Fruit fly (Drosophila melanogaster) whole organism, pupa: ENCODE results near the gene nolo.
A peak's percentile ranks its signal among the peaks of the same experiment; 100 is the strongest.

Source experiments
- CG10348 ChIP-seq: fragments of 200-800 bp; sonication (Bioruptor generic); IDR thresholded peaks from 2 replicates; pipeline ENCODE4 v1.3.6; 2022; ENCODE audit warnings: missing biosample characterization, missing genetic modification characterization
- CG12605 ChIP-seq: fragments of 200-800 bp; sonication (Bioruptor generic); IDR thresholded peaks from 2 replicates; pipeline ENCODE4 v1.3.6; 2022; ENCODE audit warnings: missing biosample characterization, missing genetic modification characterization
- CG13204 ChIP-seq: fragments of 200-800 bp; sonication (Bioruptor generic); optimal IDR thresholded peaks from 2 replicates; lab custom pipeline; 2018; ENCODE audit warnings: missing biosample characterization, mild to moderate bottlenecking, missing genetic modification characterization, moderate library complexity
- CG14655 ChIP-seq: fragments of 200-800 bp; sonication (Bioruptor generic); optimal IDR thresholded peaks from 3 replicates; lab custom pipeline; 2017; ENCODE audit warnings: mild to moderate bottlenecking, missing biosample characterization, missing genetic modification reagents, missing genetic modification characterization
- CG15710 ChIP-seq: fragments of 200-800 bp; sonication (Bioruptor generic); optimal IDR thresholded peaks from 2 replicates; lab custom pipeline; 2018; ENCODE audit warnings: missing biosample characterization, mild to moderate bottlenecking, missing genetic modification characterization, moderate library complexity
- CG17806 ChIP-seq: fragments of 200-800 bp; sonication (Bioruptor generic); optimal IDR thresholded peaks from 2 replicates; lab custom pipeline; 2018; ENCODE audit warnings: missing biosample characterization, mild to moderate bottlenecking, missing genetic modification characterization, moderate library complexity
- CG32121 ChIP-seq: fragments of 200-800 bp; sonication (Bioruptor generic); IDR thresholded peaks from 2 replicates; pipeline ENCODE4 v1.3.6; 2022; ENCODE audit warnings: missing biosample characterization, missing genetic modification characterization
- CG34367 ChIP-seq: fragments of 200-800 bp; sonication (Bioruptor generic); optimal IDR thresholded peaks from 2 replicates; lab custom pipeline; 2018; ENCODE audit warnings: missing biosample characterization, mild to moderate bottlenecking, missing genetic modification characterization
- CG4496 ChIP-seq: fragments of 200-800 bp; sonication (Bioruptor generic); IDR thresholded peaks from 3 replicates; pipeline ENCODE4 v1.3.6; 2022; ENCODE audit warnings: missing biosample characterization, missing genetic modification characterization
- CG8159 ChIP-seq: fragments of 200-800 bp; sonication (Bioruptor generic); optimal IDR thresholded peaks from 3 replicates; lab custom pipeline; 2018; ENCODE audit warnings: missing biosample characterization, mild to moderate bottlenecking, missing genetic modification characterization, moderate library complexity
- CG8301 ChIP-seq: fragments of 200-800 bp; sonication (Bioruptor generic); optimal IDR thresholded peaks from 2 replicates; lab custom pipeline; 2018; ENCODE audit warnings: missing biosample characterization, mild to moderate bottlenecking, missing genetic modification characterization
- CG9948 ChIP-seq: fragments of 200-800 bp; sonication (Bioruptor generic); optimal IDR thresholded peaks from 2 replicates; lab custom pipeline; 2018; ENCODE audit warnings: missing biosample characterization, mild to moderate bottlenecking, missing genetic modification characterization, moderate library complexity
- D1 ChIP-seq: fragments of 200-800 bp; sonication (Bioruptor generic); optimal IDR thresholded peaks from 2 replicates; lab custom pipeline; 2018; ENCODE audit warnings: missing biosample characterization, mild to moderate bottlenecking, missing genetic modification characterization, moderate library complexity
- EcR ChIP-seq: fragments of 200-800 bp; sonication (Bioruptor generic); optimal IDR thresholded peaks from 3 replicates; lab custom pipeline; 2019; ENCODE audit warnings: missing biosample characterization, missing genetic modification characterization, mild to moderate bottlenecking, moderate library complexity, missing genetic modification reagents
- Ets98B ChIP-seq: fragments of 200-800 bp; sonication (Bioruptor generic); IDR thresholded peaks from 2 replicates; pipeline ENCODE4 v1.3.6; 2022; ENCODE audit warnings: missing biosample characterization, missing genetic modification characterization
- Pif1A ChIP-seq: fragments of 200-800 bp; sonication (Bioruptor generic); optimal IDR thresholded peaks from 3 replicates; lab custom pipeline; 2016; ENCODE audit warnings: missing biosample characterization, missing genetic modification characterization
- Pif1B ChIP-seq: fragments of 200-800 bp; sonication (Bioruptor generic); optimal IDR thresholded peaks from 3 replicates; lab custom pipeline; 2016; ENCODE audit warnings: missing biosample characterization, missing genetic modification characterization
- Snoo ChIP-seq: fragments of 200-800 bp; sonication (Bioruptor generic); optimal IDR thresholded peaks from 3 replicates; lab custom pipeline; 2017; ENCODE audit warnings: missing biosample characterization, mild to moderate bottlenecking, missing genetic modification characterization, inconsistent platforms
- fd96Ca ChIP-seq: fragments of 200-800 bp; sonication (Bioruptor generic); IDR thresholded peaks from 3 replicates; pipeline ENCODE4 v1.3.6; 2022; ENCODE audit warnings: missing biosample characterization, missing genetic modification characterization
- gl ChIP-seq: fragments of 200-800 bp; sonication (Bioruptor generic); optimal IDR thresholded peaks from 2 replicates; lab custom pipeline; 2018; ENCODE audit warnings: missing biosample characterization, mild to moderate bottlenecking, missing genetic modification characterization
- rn ChIP-seq: fragments of 200-800 bp; sonication (Bioruptor generic); IDR thresholded peaks from 2 replicates; pipeline ENCODE4 v1.3.6; 2022; ENCODE audit warnings: missing biosample characterization, missing genetic modification characterization

Gene nolo

DNA sequence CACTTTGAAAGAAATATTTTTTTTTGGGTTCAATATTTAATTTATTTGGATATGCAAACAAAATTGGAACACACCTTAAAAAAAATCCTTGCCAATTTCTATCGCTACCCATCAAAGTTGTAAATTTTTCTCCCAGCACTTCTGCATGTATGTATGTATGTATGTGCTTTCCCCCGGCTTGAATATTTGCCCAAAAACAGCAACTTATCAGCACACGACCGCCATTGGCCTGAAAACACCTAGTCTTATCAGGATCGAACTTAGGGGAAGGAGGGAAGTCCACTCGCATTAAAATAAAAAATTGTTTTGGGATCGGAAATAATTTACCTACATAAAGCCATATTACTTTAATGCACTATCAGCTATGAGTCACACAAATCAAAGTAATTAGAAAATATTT lies 70.1 kb downstream of the nolo start:
- no peak for TF ChIP-seq CG34367 (tag; lab: Kevin White, UChicago)
- peak; percentile 31 for TF ChIP-seq CG14655
- peak; percentile 30 for TF ChIP-seq CG8301 (tag; lab: Kevin White, UChicago)
- TF ChIP-seq CG15710 (tag; lab: Kevin White, UChicago), result no peak
- 0 out of 3 replicates have a peak, but pooled peaks have one; percentile 30 for TF ChIP-seq CG4496 (GFP tag; lab: Robert Waterston, UW)
- peak; percentile 68 for TF ChIP-seq D1 (tag; lab: Kevin White, UChicago)
- peak; percentile 25 for TF ChIP-seq CG9948 (tag; lab: Kevin White, UChicago)
- TF ChIP-seq CG17806, result peak; percentile 17
- peak; percentile 3 for TF ChIP-seq CG8159
- TF ChIP-seq rn (GFP tag; lab: Robert Waterston, UW), result no peak
- TF ChIP-seq CG32121 (GFP tag; lab: Robert Waterston, UW), result peak; percentile 27; the same call in 1 of the 2 replicates

DNA sequence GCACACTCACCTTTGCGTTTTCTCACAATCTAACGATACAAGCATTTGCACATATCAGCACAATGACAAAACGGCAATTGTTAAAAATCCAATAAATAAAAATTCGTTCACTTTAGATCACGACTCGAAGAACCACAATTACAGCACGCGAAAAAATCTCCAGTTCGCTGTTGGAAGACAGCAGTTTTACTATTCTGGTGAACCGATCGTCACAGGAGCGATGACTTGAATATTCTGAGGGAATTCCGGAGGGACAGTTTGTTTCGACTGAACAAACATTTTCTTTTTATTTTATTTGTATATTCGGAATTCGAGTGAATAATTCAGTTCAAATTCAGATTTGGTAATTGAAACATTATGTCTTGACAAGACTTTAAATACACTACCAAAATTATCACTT lies 71.4 kb downstream of the nolo start:
- TF ChIP-seq CG4496 (GFP tag; lab: Robert Waterston, UW) (no peak), CG15710 (tag; lab: Kevin White, UChicago) (no peak), Pif1B (GFP tag; lab: Kevin White, UChicago) (no peak), CG14655 (no peak), CG8301 (tag; lab: Kevin White, UChicago) (no peak), EcR (no peak), Ets98B (GFP tag; lab: Robert Waterston, UW) (no peak), D1 (tag; lab: Kevin White, UChicago) (no peak), rn (GFP tag; lab: Robert Waterston, UW) (no peak), Pif1A (GFP tag; lab: Kevin White, UChicago) (no peak), CG10348 (GFP tag; lab: Robert Waterston, UW) (no peak)

DNA sequence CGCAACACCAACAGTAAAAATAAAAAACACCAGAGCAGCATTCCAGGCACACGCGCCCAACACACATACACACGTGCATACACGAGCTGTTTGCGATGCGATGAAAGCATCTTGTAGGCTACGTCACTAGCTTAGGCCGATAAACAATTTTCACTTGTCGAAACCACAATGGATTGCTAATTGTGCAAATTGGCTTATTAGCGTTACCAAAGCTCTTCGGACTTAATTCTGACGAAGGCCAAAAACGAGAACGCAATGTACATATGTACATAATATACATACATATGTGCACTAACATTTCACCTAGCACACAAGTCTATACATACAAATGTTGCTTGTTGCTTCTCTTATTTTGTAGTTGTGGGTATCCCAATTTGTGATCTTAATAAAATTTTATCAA lies 72.8 kb downstream of the nolo start:
- TF ChIP-seq CG10348 (GFP tag; lab: Robert Waterston, UW) (no peak), Pif1B (GFP tag; lab: Kevin White, UChicago) (no peak), CG12605 (GFP tag; lab: Robert Waterston, UW) (no peak), gl (tag; lab: Kevin White, UChicago) (no peak), EcR (no peak), CG8159 (no peak), CG13204 (GFP tag; lab: Kevin White, UChicago) (no peak), CG14655 (no peak), fd96Ca (GFP tag; lab: Robert Waterston, UW) (no peak), CG8301 (tag; lab: Kevin White, UChicago) (no peak), CG32121 (GFP tag; lab: Robert Waterston, UW) (no peak), CG4496 (GFP tag; lab: Robert Waterston, UW) (no peak), rn (GFP tag; lab: Robert Waterston, UW) (no peak), Pif1A (GFP tag; lab: Kevin White, UChicago) (no peak), Snoo (tag; lab: Kevin White, UChicago) (no peak)

DNA sequence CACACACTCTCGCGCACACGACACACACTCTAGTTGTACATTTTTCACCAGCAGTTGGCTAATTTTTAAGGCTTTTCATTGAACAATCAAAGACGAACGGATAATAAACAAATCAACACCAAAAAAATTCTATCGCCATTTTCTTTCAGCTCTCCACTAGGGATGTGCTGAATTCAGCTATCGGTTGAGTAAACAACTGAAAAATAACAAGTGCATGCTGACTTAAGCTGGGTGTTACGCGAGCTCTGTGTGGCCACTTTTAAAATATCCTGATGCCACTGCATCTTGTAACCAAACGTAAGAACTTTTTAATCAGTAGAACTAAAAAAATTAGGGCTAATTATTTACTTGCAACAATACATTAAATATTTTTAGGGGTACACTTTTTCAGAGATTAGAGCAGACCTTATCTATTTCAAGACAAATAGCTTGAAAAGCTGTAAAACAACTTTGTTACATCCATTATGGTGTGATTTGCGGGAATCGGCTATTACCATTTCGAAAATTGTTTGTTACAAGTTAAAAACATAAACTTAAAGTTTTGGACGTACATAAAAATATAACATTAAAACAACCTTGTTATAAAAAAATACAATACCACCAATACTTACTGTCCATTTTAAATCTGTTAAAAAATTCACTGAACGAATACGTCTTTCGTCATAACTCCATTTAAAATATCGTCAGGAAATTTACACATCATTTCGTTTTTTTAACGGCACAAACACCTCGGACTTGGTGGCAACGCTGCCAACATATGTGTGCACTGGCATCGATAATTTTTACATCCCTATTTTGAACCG lies 73.6 kb downstream of the nolo start, which contains the start of the genes step and CG1416:
Gene step, minus strand, starts transcription at position 203 of the 803 bp plus-strand sequence.
Gene CG1416, plus strand, starts transcription at position 747 of the 803 bp plus-strand sequence.
- peak; percentile 31 for TF ChIP-seq CG8301 (tag; lab: Kevin White, UChicago)
- TF ChIP-seq EcR, result no peak
- no peak for TF ChIP-seq Snoo (tag; lab: Kevin White, UChicago)
- peak; percentile 39 for TF ChIP-seq CG9948 (tag; lab: Kevin White, UChicago)
- TF ChIP-seq CG32121 (GFP tag; lab: Robert Waterston, UW), result peak; percentile 31; the same call in 1 of the 2 replicates
- no peak for TF ChIP-seq CG13204 (GFP tag; lab: Kevin White, UChicago)
- TF ChIP-seq CG4496 (GFP tag; lab: Robert Waterston, UW), result no peak; the same call in 2 of the 3 replicates
- TF ChIP-seq Ets98B (GFP tag; lab: Robert Waterston, UW), result no peak
- TF ChIP-seq CG15710 (tag; lab: Kevin White, UChicago), result peak; percentile 41
- TF ChIP-seq CG17806, result peak; percentile 37
- peak; percentile 24 for TF ChIP-seq CG8159
- TF ChIP-seq gl (tag; lab: Kevin White, UChicago), result no peak
- TF ChIP-seq D1 (tag; lab: Kevin White, UChicago), result no peak
- TF ChIP-seq Pif1B (GFP tag; lab: Kevin White, UChicago), result no peak
- peak; percentile 48 for TF ChIP-seq Pif1A (GFP tag; lab: Kevin White, UChicago)
- TF ChIP-seq fd96Ca (GFP tag; lab: Robert Waterston, UW), result no peak
- TF ChIP-seq CG34367 (tag; lab: Kevin White, UChicago), result no peak
- peak; percentile 66 for TF ChIP-seq CG14655
- no peak for TF ChIP-seq CG12605 (GFP tag; lab: Robert Waterston, UW)
- no peak for TF ChIP-seq CG10348 (GFP tag; lab: Robert Waterston, UW)
- no peak for TF ChIP-seq rn (GFP tag; lab: Robert Waterston, UW)

DNA sequence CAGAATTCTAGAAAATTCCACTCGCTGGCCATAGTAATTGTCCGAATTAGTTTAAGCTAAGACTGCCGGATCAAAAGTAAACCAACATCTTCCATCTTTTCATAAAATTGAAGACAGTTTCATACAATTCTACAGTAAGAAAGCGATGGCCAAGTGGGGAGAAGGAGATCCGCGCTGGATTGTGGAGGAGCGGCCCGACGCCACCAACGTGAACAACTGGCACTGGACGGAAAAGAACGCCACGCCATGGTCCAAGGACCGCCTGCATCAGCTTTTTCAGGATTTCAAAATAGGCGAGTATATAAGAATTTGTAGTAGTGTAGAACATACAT lies 74.1 kb downstream of the nolo start:
- TF ChIP-seq rn (GFP tag; lab: Robert Waterston, UW), result no peak
- TF ChIP-seq D1 (tag; lab: Kevin White, UChicago), result no peak
- TF ChIP-seq Pif1B (GFP tag; lab: Kevin White, UChicago), result no peak
- TF ChIP-seq CG8159, result no peak
- TF ChIP-seq CG15710 (tag; lab: Kevin White, UChicago), result no peak
- no peak for TF ChIP-seq Pif1A (GFP tag; lab: Kevin White, UChicago)
- TF ChIP-seq CG10348 (GFP tag; lab: Robert Waterston, UW), result no peak
- no peak for TF ChIP-seq Snoo (tag; lab: Kevin White, UChicago)
- TF ChIP-seq gl (tag; lab: Kevin White, UChicago), result no peak
- no peak for TF ChIP-seq CG12605 (GFP tag; lab: Robert Waterston, UW)
- TF ChIP-seq CG9948 (tag; lab: Kevin White, UChicago), result no peak
- TF ChIP-seq CG32121 (GFP tag; lab: Robert Waterston, UW), result no peak
- TF ChIP-seq CG13204 (GFP tag; lab: Kevin White, UChicago), result no peak
- no peak for TF ChIP-seq CG17806
- TF ChIP-seq fd96Ca (GFP tag; lab: Robert Waterston, UW), result no peak
- no peak for TF ChIP-seq CG8301 (tag; lab: Kevin White, UChicago)
- TF ChIP-seq Ets98B (GFP tag; lab: Robert Waterston, UW), result no peak
- TF ChIP-seq CG34367 (tag; lab: Kevin White, UChicago), result no peak
- no peak for TF ChIP-seq EcR
